Worm (Caenorhabditis elegans) whole organism, L4 larva: Measurements from ENCODE around the gene F58H1.3.

Experiments used
- R02D3.7 ChIP-seq: fragments of 150-350 bp; sonication (generic microtip); optimal IDR thresholded peaks from 3 replicates; lab custom pipeline; 2014; ENCODE audit warnings: missing biosample characterization, missing genetic modification characterization
- ama-1 ChIP-seq: fragments of 150-350 bp; optimal IDR thresholded peaks from 2 replicates; lab custom pipeline; 2014; ENCODE audit warnings: inconsistent platforms, mixed read lengths
- daf-12 ChIP-seq: fragments of 150-350 bp; optimal IDR thresholded peaks from 2 replicates; lab custom pipeline; 2014; ENCODE audit warnings: missing biosample characterization, missing genetic modification reagents, missing genetic modification characterization
- dmd-6 ChIP-seq: fragments of 200-800 bp; sonication (Bioruptor generic); IDR thresholded peaks from 2 replicates; pipeline ENCODE4 v1.3.6; 2022; ENCODE audit warnings: missing genetic modification reagents, missing genetic modification characterization, missing compliant biosample characterization
- lin-39 ChIP-seq: fragments of 150-350 bp; optimal IDR thresholded peaks from 2 replicates; lab custom pipeline; 2014; ENCODE audit warnings: missing biosample characterization, missing genetic modification reagents, missing genetic modification characterization
- lsy-2 ChIP-seq, 2 experiments: fragments of 150-350 bp in 1 of 2; sonication (generic microtip) in 1 of 2; optimal IDR thresholded peaks; 2 replicates each; lab custom pipeline; 2014 to 2017; ENCODE audit warnings: missing biosample characterization in 2 of 2, missing genetic modification characterization in 2 of 2
- mep-1 ChIP-seq: fragments of 150-350 bp; sonication (generic microtip); optimal IDR thresholded peaks from 3 replicates; lab custom pipeline; 2014; ENCODE audit warnings: missing biosample characterization, missing genetic modification characterization
- unc-130 ChIP-seq: sonication (generic microtip); optimal IDR thresholded peaks from 2 replicates; lab custom pipeline; 2016; ENCODE audit warnings: missing genetic modification reagents, missing genetic modification characterization, missing compliant biosample characterization
- ztf-11 ChIP-seq: fragments of 150-350 bp; optimal IDR thresholded peaks from 2 replicates; lab custom pipeline; 2014; ENCODE audit warnings: missing biosample characterization, missing genetic modification characterization

ce11 chrV:11951227-11951626 lies 17.4 kb downstream of the F58H1.3 start:
- TF ChIP-seq lsy-2 (tag; optimal IDR thresholded peaks at IDR 0.05; lab: Kevin White, UChicago) (no peak), mep-1 (tag; lab: Kevin White, UChicago) (no peak), R02D3.7 (tag; lab: Kevin White, UChicago) (no peak), lin-39 (tag; lab: Kevin White, UChicago) (no peak), dmd-6 (GFP tag; lab: Robert Waterston, UW) (no peak), unc-130 (GFP tag; lab: Kevin White, UChicago) (no peak), ama-1 (lab: Kevin White, UChicago) (no peak), daf-12 (tag; lab: Kevin White, UChicago) (no peak), ztf-11 (tag; lab: Kevin White, UChicago) (no peak)
